Worm (Caenorhabditis elegans): Measurements from ENCODE around the gene epg-4.

Gene epg-4

DNA sequence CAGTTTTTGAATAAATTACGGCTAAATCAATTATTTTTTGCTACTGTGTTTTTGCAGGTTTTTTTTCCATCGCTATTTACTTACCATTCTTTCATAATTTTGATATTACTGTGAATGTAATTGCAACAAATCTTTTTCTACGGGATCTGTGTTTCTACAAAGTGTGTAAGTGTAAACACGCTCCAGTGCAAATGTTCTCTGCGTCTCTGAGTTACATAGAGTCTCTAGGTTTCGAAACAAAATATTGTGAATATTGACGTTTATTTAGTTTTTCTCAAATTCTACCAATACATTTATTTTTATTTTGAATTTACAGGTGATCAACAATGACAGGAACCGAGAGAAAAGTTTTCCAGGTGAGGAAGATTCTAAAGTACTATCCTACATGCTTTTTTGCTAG, 2.1 kb downstream of the epg-4 start, which contains the start of gene yju-2 (continued):
- TF ChIP-seq unc-39 (tag; optimal IDR thresholded peaks at IDR 0.05) (no peak), tag-97 (GFP tag; IDR thresholded peaks at IDR 0.05) (no peak), lin-29 (GFP tag; IDR thresholded peaks at IDR 0.05) (no peak), zfp-2 (tag; optimal IDR thresholded peaks at IDR 0.05) (peak; percentile 36), madf-9 (GFP tag; conservative IDR thresholded peaks at IDR 0.05) (no peak), lim-7 (GFP tag; IDR thresholded peaks at IDR 0.05) (no peak), Y75B8A.6 (GFP tag; IDR thresholded peaks at IDR 0.05) (no peak)

DNA sequence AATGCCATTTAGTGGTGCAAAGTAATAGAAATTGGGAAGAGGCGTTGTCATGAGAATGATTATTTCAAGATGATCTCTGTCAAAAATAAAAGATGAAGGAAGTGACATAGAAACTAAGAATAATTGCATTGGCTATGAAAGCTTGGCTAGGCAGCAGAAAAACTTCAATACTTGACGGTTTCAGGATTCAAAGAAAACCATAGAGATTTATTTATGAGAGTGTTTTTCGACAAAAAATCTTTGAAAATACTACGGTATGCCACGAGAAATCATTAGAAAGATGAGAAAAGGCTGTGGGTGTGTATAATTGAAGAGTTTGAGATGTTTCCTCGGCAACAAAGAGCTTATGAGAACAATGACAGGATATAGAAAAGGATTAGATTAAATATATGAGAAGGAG, 3.5 kb downstream of the epg-4 start, which contains the start of gene F37C12.14:
TSS of gene F37C12.14 (minus strand) at position 101 of the 400 bp plus-strand sequence.
- TF ChIP-seq hlh-30 (tag; optimal IDR thresholded peaks at IDR 0.05; ENCODE audit: insufficient read depth), result no peak
- TF ChIP-seq nhr-102 (tag; optimal IDR thresholded peaks at IDR 0.05), result no peak
- TF ChIP-seq cey-2 (tag; optimal IDR thresholded peaks at IDR 0.05; ENCODE audit: borderline replicate concordance, insufficient read depth), result no peak
- no peak for TF ChIP-seq ceh-44 (GFP tag; IDR thresholded peaks at IDR 0.05)

DNA sequence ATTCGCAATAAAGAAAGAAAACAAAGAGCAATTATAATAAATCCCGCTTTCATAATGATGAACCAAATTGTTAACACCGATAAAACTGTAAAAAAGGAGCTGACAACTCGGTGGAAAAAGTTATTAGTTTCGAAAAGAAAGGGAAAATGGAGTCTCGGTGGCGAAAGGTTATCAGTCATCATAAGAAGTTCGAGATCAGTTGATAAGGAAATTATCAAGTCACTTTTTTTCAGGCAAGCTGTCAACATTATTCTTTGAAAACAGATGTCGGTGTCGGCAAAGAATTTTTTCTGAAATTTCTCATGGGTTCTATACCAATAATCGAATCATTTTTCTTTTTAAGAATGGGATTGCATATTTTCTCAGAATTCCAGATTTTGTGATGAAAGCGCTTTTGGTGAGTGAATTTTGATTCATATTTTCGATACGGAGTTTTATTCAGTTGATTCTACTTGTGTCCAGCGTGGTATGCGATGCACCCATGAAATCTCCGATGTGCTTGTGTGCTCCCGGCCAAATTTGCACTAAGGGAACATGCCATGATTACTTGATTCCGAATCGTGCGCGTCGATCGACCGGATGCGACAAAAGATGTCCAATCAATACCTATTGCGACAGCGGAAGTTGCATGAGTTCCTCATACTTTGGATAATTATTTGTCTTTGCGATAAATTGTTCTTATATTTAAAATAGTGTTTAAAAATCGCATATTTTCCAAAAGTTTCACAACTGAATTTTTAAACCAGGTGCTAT, 6.5 kb downstream of the epg-4 start, which contains the start of the genes F37C12.21 and F37C12.10:
TSS of gene F37C12.21 (plus strand) at position 58 of the 753 bp plus-strand sequence.
TSS of gene F37C12.10 (minus strand) at position 85 of the 753 bp plus-strand sequence.
- no peak for TF ChIP-seq Y105C5A.15 (GFP tag; IDR thresholded peaks at IDR 0.05)
- no peak for TF ChIP-seq vab-7 (GFP tag; IDR thresholded peaks at IDR 0.05)
- peak; percentile 42 for TF ChIP-seq mes-2 (tag; optimal IDR thresholded peaks at IDR 0.05; ENCODE audit: poor library complexity, severe bottlenecking)
- TF ChIP-seq nhr-28 (tag; optimal IDR thresholded peaks at IDR 0.05), result peak; percentile 62
- no peak for TF ChIP-seq tag-97 (GFP tag; IDR thresholded peaks at IDR 0.05)
- no peak for TF ChIP-seq daf-16 (GFP tag; optimal IDR thresholded peaks at IDR 0.05)
- peak; percentile 81 for TF ChIP-seq daf-16 (tag; optimal IDR thresholded peaks at IDR 0.05)
- TF ChIP-seq zip-2 (tag; optimal IDR thresholded peaks at IDR 0.05), result no peak
- peak; percentile 57; the same call in 1 of the 2 replicates for TF ChIP-seq nhr-41 (GFP tag; IDR thresholded peaks at IDR 0.05)
- peak in 1 of 2 experiments; percentile 23 for TF ChIP-seq lsy-2 (tag; optimal IDR thresholded peaks at IDR 0.05)
- TF ChIP-seq ceh-44 (GFP tag; IDR thresholded peaks at IDR 0.05), result no peak
- peak; percentile 41 for TF ChIP-seq lin-38 (GFP tag; IDR thresholded peaks at IDR 0.05)
- TF ChIP-seq hlh-11 (tag; optimal IDR thresholded peaks at IDR 0.05), result peak; percentile 67
- peak; percentile 43 for TF ChIP-seq dmd-6 (GFP tag; IDR thresholded peaks at IDR 0.05)
- TF ChIP-seq pqm-1 (tag; optimal IDR thresholded peaks at IDR 0.05), result peak; percentile 43
- peak; percentile 13 for TF ChIP-seq hlh-30 (tag; optimal IDR thresholded peaks at IDR 0.05; ENCODE audit: insufficient read depth)
- TF ChIP-seq nhr-102 (tag; optimal IDR thresholded peaks at IDR 0.05), result peak; percentile 7
- no peak for TF ChIP-seq mdt-29 (GFP tag; IDR thresholded peaks at IDR 0.05)
- TF ChIP-seq nhr-77 (tag; optimal IDR thresholded peaks at IDR 0.05), result peak; percentile 27
- peak; percentile 50 for TF ChIP-seq dve-1 (tag; optimal IDR thresholded peaks at IDR 0.05; ENCODE audit: insufficient read depth)

DNA sequence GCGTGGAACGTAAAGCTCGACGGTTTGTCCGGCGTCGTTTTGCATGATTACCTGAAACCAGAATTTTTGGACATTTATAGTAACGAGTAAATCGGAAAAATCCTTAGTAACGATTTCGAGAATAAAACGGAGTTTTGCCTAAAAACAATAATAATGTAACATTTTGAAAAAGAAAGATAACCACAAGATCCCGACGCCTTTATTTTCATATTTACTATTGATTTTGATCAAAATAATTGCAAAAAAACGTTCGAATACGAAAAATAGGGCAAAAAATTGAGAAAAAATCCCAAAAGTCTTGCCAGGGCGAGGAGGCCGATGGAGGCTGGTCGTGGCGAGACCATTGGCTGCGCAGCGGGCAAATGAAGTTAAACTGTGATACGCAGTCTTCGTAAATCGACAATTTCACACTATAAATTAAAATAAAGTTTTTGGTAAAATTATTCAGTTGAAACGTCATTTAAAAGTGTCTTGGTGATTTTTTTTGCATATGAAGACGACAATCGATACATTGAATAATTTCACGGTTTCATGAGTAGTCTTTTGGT, 7.7 kb downstream of the epg-4 start, which contains the start of gene rps-21:
TSS of gene rps-21 (minus strand) at position 51 of the 548 bp plus-strand sequence.
- peak in 1 of 2 experiments; percentile 52 for TF ChIP-seq ZK546.5 (tag; optimal IDR thresholded peaks at IDR 0.05)
- no peak for TF ChIP-seq Y5F2A.4 (GFP tag; optimal IDR thresholded peaks at IDR 0.05)
- TF ChIP-seq nhr-102 (tag; optimal IDR thresholded peaks at IDR 0.05), result peak; percentile 15
- peak; percentile 38 for TF ChIP-seq unc-130 (GFP tag; optimal IDR thresholded peaks at IDR 0.05)
- TF ChIP-seq nhr-11 (tag; optimal IDR thresholded peaks at IDR 0.05), result peak; percentile 91
- TF ChIP-seq nhr-77 (tag; optimal IDR thresholded peaks at IDR 0.05), result peak; percentile 64
- peak; percentile 11 for TF ChIP-seq nhr-48 (tag; optimal IDR thresholded peaks at IDR 0.05)
- TF ChIP-seq nhr-25 (tag; optimal IDR thresholded peaks at IDR 0.05; ENCODE audit: borderline replicate concordance, insufficient read depth), result peak; percentile 49
- peak in 1 of 2 experiments; percentile 77 for TF ChIP-seq unc-62 (GFP tag; optimal IDR thresholded peaks at IDR 0.05 in 1 of 2)
- TF ChIP-seq unc-62 (tag; optimal IDR thresholded peaks at IDR 0.05), result no peak
- peak in 1 of 2 experiments; percentile 63 for TF ChIP-seq hif-1 (tag; optimal IDR thresholded peaks at IDR 0.05)
- TF ChIP-seq nhr-6 (tag; optimal IDR thresholded peaks at IDR 0.05), result peak; percentile 77
- no peak for TF ChIP-seq dmd-8 (GFP tag; IDR thresholded peaks at IDR 0.05)
- TF ChIP-seq nhr-28 (tag; optimal IDR thresholded peaks at IDR 0.05), result peak; percentile 72
- peak; percentile 21 for TF ChIP-seq pqm-1 (tag; optimal IDR thresholded peaks at IDR 0.05)
- TF ChIP-seq ceh-32 (tag; optimal IDR thresholded peaks at IDR 0.05; ENCODE audit: poor library complexity), result no peak
- peak; percentile 58 for TF ChIP-seq lin-13 (GFP tag; optimal IDR thresholded peaks at IDR 0.05)
- no peak for TF ChIP-seq ztf-11 (tag; optimal IDR thresholded peaks at IDR 0.05)
- TF ChIP-seq F49E8.2 (tag; optimal IDR thresholded peaks at IDR 0.05; ENCODE audit: borderline replicate concordance), result no peak
- TF ChIP-seq R02D3.7 (tag; optimal IDR thresholded peaks at IDR 0.05), result peak; percentile 84
